Worm (Caenorhabditis elegans) whole organism, L2 larva: ENCODE data around the gene mccc-1.

Source experiments
- R02D3.7 ChIP-seq: fragments of 150-350 bp; optimal IDR thresholded peaks from 2 replicates; lab custom pipeline; 2014; ENCODE audit warnings: missing biosample characterization, missing genetic modification characterization
- Y55F3AM.14 ChIP-seq: fragments of 200-800 bp; sonication (Bioruptor generic); optimal IDR thresholded peaks from 2 replicates; lab custom pipeline; 2018; ENCODE audit warnings: mild to moderate bottlenecking, missing genetic modification characterization, missing compliant biosample characterization
- ZK546.5 ChIP-seq: sonication (generic microtip); optimal IDR thresholded peaks from 2 replicates; lab custom pipeline; 2017; ENCODE audit warnings: missing biosample characterization, missing genetic modification characterization
- aly-2 ChIP-seq: fragments of 150-350 bp; optimal IDR thresholded peaks from 2 replicates; lab custom pipeline; 2014; ENCODE audit warnings: missing biosample characterization, missing genetic modification characterization
- ceh-16 ChIP-seq: fragments of 150-350 bp; optimal IDR thresholded peaks from 2 replicates; lab custom pipeline; 2014; ENCODE audit warnings: missing biosample characterization, missing genetic modification characterization
- egl-27 ChIP-seq: sonication (generic microtip); optimal IDR thresholded peaks from 3 replicates; lab custom pipeline; 2017; ENCODE audit warnings: missing biosample characterization, missing genetic modification reagents, missing genetic modification characterization
- lin-13 ChIP-seq: fragments of 150-350 bp; optimal IDR thresholded peaks from 2 replicates; lab custom pipeline; 2014; ENCODE audit warnings: missing biosample characterization, missing genetic modification reagents, missing genetic modification characterization
- nhr-11 ChIP-seq: fragments of 150-350 bp; optimal IDR thresholded peaks from 2 replicates; lab custom pipeline; 2014; ENCODE audit warnings: missing biosample characterization, missing genetic modification characterization
- nhr-23 ChIP-seq: fragments of 150-350 bp; optimal IDR thresholded peaks from 2 replicates; lab custom pipeline; 2014; ENCODE audit warnings: missing biosample characterization, missing genetic modification reagents, missing genetic modification characterization
- sem-4 ChIP-seq: fragments of 150-350 bp; optimal IDR thresholded peaks from 2 replicates; lab custom pipeline; 2014; ENCODE audit warnings: missing biosample characterization, missing genetic modification reagents, missing genetic modification characterization
- unc-39 ChIP-seq: fragments of 150-350 bp; optimal IDR thresholded peaks from 2 replicates; lab custom pipeline; 2014; ENCODE audit warnings: missing biosample characterization, missing genetic modification characterization

DNA sequence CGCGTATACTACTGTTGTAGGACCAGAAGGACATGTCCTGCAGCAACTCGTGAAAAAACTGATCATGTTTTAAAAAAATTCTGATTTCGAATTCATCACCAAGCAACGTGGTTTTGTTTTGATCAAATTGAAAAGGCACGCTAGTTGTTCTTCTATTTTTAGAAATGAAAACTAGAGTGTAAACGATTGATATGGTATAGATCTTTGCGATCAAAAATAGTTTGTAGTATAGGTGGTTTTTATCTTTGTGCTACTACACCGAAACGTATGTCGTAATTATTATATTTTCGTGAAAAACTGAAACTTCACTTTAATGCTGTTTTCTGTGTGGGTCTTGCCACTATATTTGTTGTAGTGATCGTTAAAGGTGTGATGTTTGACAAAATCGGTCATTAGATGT is 17.5 kb upstream of the mccc-1 start:
- TF ChIP-seq ZK546.5 (tag; lab: Kevin White, UChicago) (no peak), aly-2 (tag; lab: Kevin White, UChicago) (no peak), Y55F3AM.14 (GFP tag; lab: Kevin White, UChicago) (no peak), nhr-23 (no peak), ceh-16 (tag; lab: Kevin White, UChicago) (no peak), nhr-11 (no peak), unc-39 (tag; lab: Kevin White, UChicago) (no peak), sem-4 (no peak), egl-27 (no peak), R02D3.7 (no peak), lin-13 (GFP tag; lab: Kevin White, UChicago) (no peak)
